Worm (Caenorhabditis elegans): ENCODE measurements around the gene T04F8.7.

Gene T04F8.7

ce11 chrX:11656519-11657006 is 24.2 kb downstream of the T04F8.7 start, which contains the start of gene T04F8.2 (continued):
- TF ChIP-seq ama-1 (optimal IDR thresholded peaks at IDR 0.05) (no peak), ama-1 (GFP tag; optimal IDR thresholded peaks at IDR 0.05) (no peak), hlh-26 (GFP tag; conservative IDR thresholded peaks at IDR 0.05) (no peak), Y53G8AR.9 (GFP tag; conservative IDR thresholded peaks at IDR 0.05) (no peak), ztf-22 (GFP tag; optimal IDR thresholded peaks at IDR 0.05) (no peak), F37B4.10 (GFP tag; IDR thresholded peaks at IDR 0.05) (no peak), ekl-4 (GFP tag; IDR thresholded peaks at IDR 0.05) (no peak), madf-10 (tag; optimal IDR thresholded peaks at IDR 0.05) (no peak), dpff-1 (tag; optimal IDR thresholded peaks at IDR 0.05) (no peak), sptf-2 (GFP tag; optimal IDR thresholded peaks at IDR 0.05) (no peak), ccch-3 (GFP tag; optimal IDR thresholded peaks at IDR 0.05) (no peak), nhr-27 (tag; optimal IDR thresholded peaks at IDR 0.05) (no peak), lin-40 (tag; optimal IDR thresholded peaks at IDR 0.05) (peak; percentile 67), Y79H2A.3 (GFP tag; conservative IDR thresholded peaks at IDR 0.05) (no peak), hrde-1 (tag; optimal IDR thresholded peaks at IDR 0.05; ENCODE audit: borderline replicate concordance) (no peak), xnd-1 (tag; optimal IDR thresholded peaks at IDR 0.05) (no peak), nhr-179 (tag; optimal IDR thresholded peaks at IDR 0.05) (no peak), hmg-20 (GFP tag; IDR thresholded peaks at IDR 0.05) (no peak), hsf-1 (GFP tag; IDR thresholded peaks at IDR 0.05) (no peak), Y53F4B.3 (GFP tag; IDR thresholded peaks at IDR 0.05) (no peak), lin-54 (GFP tag; optimal IDR thresholded peaks at IDR 0.05) (no peak), tlf-1 (GFP tag; optimal IDR thresholded peaks at IDR 0.05) (no peak), lsl-1 (GFP tag; optimal IDR thresholded peaks at IDR 0.05) (no peak), F10E7.11 (tag; optimal IDR thresholded peaks at IDR 0.05) (no peak), nhr-80 (tag; optimal IDR thresholded peaks at IDR 0.05) (peak; percentile 91), snpc-4 (GFP tag; optimal IDR thresholded peaks at IDR 0.05) (no peak), snpc-4 (tag; optimal IDR thresholded peaks at IDR 0.05) (peak in 1 of 4 experiments; percentile 32), F57C9.4 (tag; optimal IDR thresholded peaks at IDR 0.05) (no peak), ztf-18 (tag; optimal IDR thresholded peaks at IDR 0.05) (no peak), egrh-3 (GFP tag; IDR thresholded peaks at IDR 0.05) (no peak), snpc-3.4 (tag; optimal IDR thresholded peaks at IDR 0.05) (no peak), B0035.1 (tag; optimal IDR thresholded peaks at IDR 0.05) (no peak), B0261.1 (tag; optimal IDR thresholded peaks at IDR 0.05) (no peak), zfh-2 (GFP tag; conservative IDR thresholded peaks at IDR 0.05) (no peak), dpl-1 (GFP tag; optimal IDR thresholded peaks at IDR 0.05) (no peak), cebp-1 (GFP tag; IDR thresholded peaks at IDR 0.05) (no peak), cebp-1 (tag; optimal IDR thresholded peaks at IDR 0.05) (peak; percentile 67), F23B12.7 (tag; optimal IDR thresholded peaks at IDR 0.05; ENCODE audit: insufficient read depth) (peak; percentile 53), aptf-2 (GFP tag; conservative IDR thresholded peaks at IDR 0.05) (no peak), ztf-6 (GFP tag; IDR thresholded peaks at IDR 0.05) (no peak), F55B11.4 (tag; optimal IDR thresholded peaks at IDR 0.05; ENCODE audit: borderline replicate concordance, insufficient read depth) (no peak), mel-28 (tag; optimal IDR thresholded peaks at IDR 0.05; ENCODE audit: borderline replicate concordance) (no peak), tbp1 (GFP tag; optimal IDR thresholded peaks at IDR 0.05) (no peak), ceh-58 (GFP tag; IDR thresholded peaks at IDR 0.05) (no peak), madf-6 (GFP tag; IDR thresholded peaks at IDR 0.05) (no peak), B0019.2 (GFP tag; conservative IDR thresholded peaks at IDR 0.05) (no peak), ztf-25 (GFP tag; IDR thresholded peaks at IDR 0.05) (no peak), dox-1 (GFP tag; IDR thresholded peaks at IDR 0.05) (peak; percentile 52; the same call in 1 of the 2 replicates), nhr-120 (GFP tag; IDR thresholded peaks at IDR 0.05) (no peak), unc-130 (GFP tag; optimal IDR thresholded peaks at IDR 0.05) (no peak)

All from whole organism, young adult.